Fruit fly (Drosophila melanogaster) whole organism, pupa: ENCODE measurements around the gene CG42525.

Source experiments
- CG10348 ChIP-seq: fragments of 200-800 bp; sonication (Bioruptor generic); IDR thresholded peaks from 2 replicates; pipeline ENCODE4 v1.3.6; 2022; ENCODE audit warnings: missing biosample characterization, missing genetic modification characterization
- CG17806 ChIP-seq: fragments of 200-800 bp; sonication (Bioruptor generic); optimal IDR thresholded peaks from 2 replicates; lab custom pipeline; 2018; ENCODE audit warnings: missing biosample characterization, mild to moderate bottlenecking, missing genetic modification characterization, moderate library complexity
- D1 ChIP-seq: fragments of 200-800 bp; sonication (Bioruptor generic); optimal IDR thresholded peaks from 2 replicates; lab custom pipeline; 2018; ENCODE audit warnings: missing biosample characterization, mild to moderate bottlenecking, missing genetic modification characterization, moderate library complexity
- EcR ChIP-seq: fragments of 200-800 bp; sonication (Bioruptor generic); optimal IDR thresholded peaks from 3 replicates; lab custom pipeline; 2019; ENCODE audit warnings: missing biosample characterization, missing genetic modification characterization, mild to moderate bottlenecking, moderate library complexity, missing genetic modification reagents
- Ets98B ChIP-seq: fragments of 200-800 bp; sonication (Bioruptor generic); IDR thresholded peaks from 2 replicates; pipeline ENCODE4 v1.3.6; 2022; ENCODE audit warnings: missing biosample characterization, missing genetic modification characterization
- Pif1A ChIP-seq: fragments of 200-800 bp; sonication (Bioruptor generic); optimal IDR thresholded peaks from 3 replicates; lab custom pipeline; 2016; ENCODE audit warnings: missing biosample characterization, missing genetic modification characterization
- Pif1B ChIP-seq: fragments of 200-800 bp; sonication (Bioruptor generic); optimal IDR thresholded peaks from 3 replicates; lab custom pipeline; 2016; ENCODE audit warnings: missing biosample characterization, missing genetic modification characterization
- Snoo ChIP-seq: fragments of 200-800 bp; sonication (Bioruptor generic); optimal IDR thresholded peaks from 3 replicates; lab custom pipeline; 2017; ENCODE audit warnings: missing biosample characterization, mild to moderate bottlenecking, missing genetic modification characterization, inconsistent platforms
- gl ChIP-seq: fragments of 200-800 bp; sonication (Bioruptor generic); optimal IDR thresholded peaks from 2 replicates; lab custom pipeline; 2018; ENCODE audit warnings: missing biosample characterization, mild to moderate bottlenecking, missing genetic modification characterization

dm6 chr3L:3178530-3179096 is 10.9 kb downstream of the CG42525 start, which contains the start of the genes MnM and Girdin:
- TF ChIP-seq EcR (GFP tag; lab: Kevin White, UChicago) (peak; percentile 7), CG10348 (GFP tag; lab: Robert Waterston, UW) (peak; percentile 16; the same call in 1 of the 2 replicates), Pif1A (no peak), CG17806 (no peak), Pif1B (no peak), Ets98B (GFP tag; lab: Robert Waterston, UW) (no peak), gl (tag; lab: Kevin White, UChicago) (no peak), D1 (tag; lab: Kevin White, UChicago) (no peak), Snoo (tag; lab: Kevin White, UChicago) (no peak)
